Fruit fly (Drosophila melanogaster) whole organism, pupa: Measurements from ENCODE around the gene CG32032.

Experiments
- CG13204 ChIP-seq: fragments of 200-800 bp; sonication (Bioruptor generic); optimal IDR thresholded peaks from 2 replicates; lab custom pipeline; 2018; ENCODE audit warnings: missing biosample characterization, mild to moderate bottlenecking, missing genetic modification characterization, moderate library complexity
- CG14655 ChIP-seq: fragments of 200-800 bp; sonication (Bioruptor generic); optimal IDR thresholded peaks from 3 replicates; lab custom pipeline; 2017; ENCODE audit warnings: mild to moderate bottlenecking, missing biosample characterization, missing genetic modification reagents, missing genetic modification characterization
- CG32121 ChIP-seq: fragments of 200-800 bp; sonication (Bioruptor generic); IDR thresholded peaks from 2 replicates; pipeline ENCODE4 v1.3.6; 2022; ENCODE audit warnings: missing biosample characterization, missing genetic modification characterization
- CG9948 ChIP-seq: fragments of 200-800 bp; sonication (Bioruptor generic); optimal IDR thresholded peaks from 2 replicates; lab custom pipeline; 2018; ENCODE audit warnings: missing biosample characterization, mild to moderate bottlenecking, missing genetic modification characterization, moderate library complexity
- D1 ChIP-seq: fragments of 200-800 bp; sonication (Bioruptor generic); optimal IDR thresholded peaks from 2 replicates; lab custom pipeline; 2018; ENCODE audit warnings: missing biosample characterization, mild to moderate bottlenecking, missing genetic modification characterization, moderate library complexity
- EcR ChIP-seq: fragments of 200-800 bp; sonication (Bioruptor generic); optimal IDR thresholded peaks from 3 replicates; lab custom pipeline; 2019; ENCODE audit warnings: missing biosample characterization, missing genetic modification characterization, mild to moderate bottlenecking, moderate library complexity, missing genetic modification reagents
- gl ChIP-seq: fragments of 200-800 bp; sonication (Bioruptor generic); optimal IDR thresholded peaks from 2 replicates; lab custom pipeline; 2018; ENCODE audit warnings: missing biosample characterization, mild to moderate bottlenecking, missing genetic modification characterization

dm6 chr3L:9096648-9097047 is 3.8 kb downstream of the CG32032 start, which contains the start of gene CG13315:
- TF ChIP-seq D1 (tag; lab: Kevin White, UChicago) (no peak), EcR (GFP tag; lab: Kevin White, UChicago) (no peak), CG9948 (tag; lab: Kevin White, UChicago) (no peak), CG32121 (GFP tag; lab: Robert Waterston, UW) (no peak), CG13204 (GFP tag; lab: Kevin White, UChicago) (no peak), gl (no peak), CG14655 (GFP tag; lab: Kevin White, UChicago) (no peak)
